Worm (Caenorhabditis elegans): ENCODE data around the gene Y62F5A.12.

Gene Y62F5A.12

DNA sequence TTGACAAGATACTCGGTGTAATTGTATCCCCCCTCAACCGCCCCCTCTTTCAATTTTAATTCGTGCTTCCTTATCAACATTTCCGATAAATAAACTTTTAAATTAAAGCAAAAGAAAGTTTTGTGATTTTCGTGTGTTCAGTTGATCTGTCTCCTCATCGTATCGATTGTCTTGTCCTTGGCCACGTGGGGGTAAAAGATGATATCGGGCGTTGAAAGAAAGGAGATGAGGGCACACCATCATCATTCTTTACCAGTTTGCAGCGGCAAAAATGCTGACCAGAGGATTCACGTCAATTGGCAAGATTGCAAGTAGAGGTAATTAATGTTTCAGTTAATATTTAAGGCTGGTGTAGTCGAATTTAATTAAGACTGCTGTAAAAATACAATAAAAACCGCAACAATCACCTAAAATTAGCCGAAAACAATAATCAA lies 13.0 kb upstream of the Y62F5A.12 start, which contains the start of gene F54D5.7 (continued):
- 0 out of 2 replicates have a peak, but pooled peaks have one; percentile 15 for TF ChIP-seq egrh-3 (GFP tag; IDR thresholded peaks at IDR 0.05)
- TF ChIP-seq attf-6 (GFP tag; IDR thresholded peaks at IDR 0.05): peak; percentile 43; the same call in 1 of the 2 replicates
- TF ChIP-seq nhr-90 (tag; optimal IDR thresholded peaks at IDR 0.05): peak; percentile 34
- no peak for TF ChIP-seq nfya-1 (tag; optimal IDR thresholded peaks at IDR 0.05; ENCODE audit: borderline replicate concordance, insufficient read depth)
- TF ChIP-seq F10E7.11 (tag; optimal IDR thresholded peaks at IDR 0.05): peak; percentile 39
- no peak for TF ChIP-seq nhr-179 (tag; optimal IDR thresholded peaks at IDR 0.05)
- no peak for TF ChIP-seq snpc-1.3 (tag; optimal IDR thresholded peaks at IDR 0.05; ENCODE audit: insufficient read depth)
- TF ChIP-seq nhr-27 (tag; optimal IDR thresholded peaks at IDR 0.05): no peak
- TF ChIP-seq ceh-79 (tag; optimal IDR thresholded peaks at IDR 0.05): no peak
- TF ChIP-seq sptf-2 (GFP tag; optimal IDR thresholded peaks at IDR 0.05): no peak
- peak; percentile 74 for TF ChIP-seq madf-10 (tag; optimal IDR thresholded peaks at IDR 0.05)
- TF ChIP-seq aptf-3 (GFP tag; IDR thresholded peaks at IDR 0.05): no peak
- TF ChIP-seq chd-7 (tag; optimal IDR thresholded peaks at IDR 0.05): peak; percentile 74
- peak; percentile 15; the same call in 1 of the 2 replicates for TF ChIP-seq cebp-1 (GFP tag; IDR thresholded peaks at IDR 0.05)
- TF ChIP-seq cebp-1 (tag; optimal IDR thresholded peaks at IDR 0.05): peak; percentile 73
- no peak for TF ChIP-seq D2030.7 (GFP tag; IDR thresholded peaks at IDR 0.05)
- TF ChIP-seq madf-3 (GFP tag; IDR thresholded peaks at IDR 0.05): 0 out of 2 replicates have a peak, but pooled peaks have one; percentile 32
- peak; percentile 2 for TF ChIP-seq ztf-3 (GFP tag; optimal IDR thresholded peaks at IDR 0.05)
- TF ChIP-seq K12H6.12 (tag; optimal IDR thresholded peaks at IDR 0.05): peak; percentile 42
- peak; percentile 75 for TF ChIP-seq athp-1 (tag; optimal IDR thresholded peaks at IDR 0.05)
- peak; percentile 70 for TF ChIP-seq snpc-3.4 (tag; optimal IDR thresholded peaks at IDR 0.05)
- no peak; the same call in 1 of the 2 replicates for TF ChIP-seq lir-1 (GFP tag; conservative IDR thresholded peaks at IDR 0.05)
- no peak for TF ChIP-seq efl-1 (GFP tag; optimal IDR thresholded peaks at IDR 0.05)
- no peak for TF ChIP-seq lin-26 (GFP tag; IDR thresholded peaks at IDR 0.05)
- TF ChIP-seq nhr-80 (tag; optimal IDR thresholded peaks at IDR 0.05): peak; percentile 57
- TF ChIP-seq F23B12.7 (tag; optimal IDR thresholded peaks at IDR 0.05; ENCODE audit: insufficient read depth): peak; percentile 35
- peak; percentile 91 for TF ChIP-seq B0336.3 (GFP tag; IDR thresholded peaks at IDR 0.05)
- peak; percentile 52 for TF ChIP-seq F49E8.2 (tag; optimal IDR thresholded peaks at IDR 0.05; ENCODE audit: insufficient read depth)
- no peak for TF ChIP-seq F57A8.1 (GFP tag; optimal IDR thresholded peaks at IDR 0.05)
- peak; percentile 88 for TF ChIP-seq Y53G8AR.9 (GFP tag; conservative IDR thresholded peaks at IDR 0.05)
- peak; percentile 57 for TF ChIP-seq madf-6 (GFP tag; IDR thresholded peaks at IDR 0.05)
- no peak for TF ChIP-seq ztf-25 (GFP tag; IDR thresholded peaks at IDR 0.05)
- TF ChIP-seq B0019.2 (GFP tag; conservative IDR thresholded peaks at IDR 0.05): no peak
- TF ChIP-seq gei-17 (GFP tag; optimal IDR thresholded peaks at IDR 0.05): peak; percentile 49
- TF ChIP-seq zfh-2 (GFP tag; conservative IDR thresholded peaks at IDR 0.05): 0 out of 2 replicates have a peak, but pooled peaks have one; percentile 9
- TF ChIP-seq pbrm-1 (GFP tag; IDR thresholded peaks at IDR 0.05): peak; percentile 65; the same call in 1 of the 2 replicates
- TF ChIP-seq lsl-1 (GFP tag; optimal IDR thresholded peaks at IDR 0.05): peak; percentile 40
- no peak for TF ChIP-seq lsy-27 (tag; optimal IDR thresholded peaks at IDR 0.05; ENCODE audit: borderline replicate concordance, insufficient read depth)
- peak; percentile 49 for TF ChIP-seq ceh-100 (GFP tag; IDR thresholded peaks at IDR 0.05)
- no peak for TF ChIP-seq egl-18 (GFP tag; IDR thresholded peaks at IDR 0.05)
- peak in 1 of 3 experiments; percentile 42 for TF ChIP-seq lin-35 (GFP tag; optimal IDR thresholded peaks at IDR 0.05)
- peak; percentile 96 for TF ChIP-seq ets-4 (GFP tag; optimal IDR thresholded peaks at IDR 0.05)
- TF ChIP-seq attf-5 (GFP tag; optimal IDR thresholded peaks at IDR 0.05): peak; percentile 75
- peak; percentile 59 for TF ChIP-seq atf-7 (tag; optimal IDR thresholded peaks at IDR 0.05)
- peak; percentile 40; the same call in 1 of the 2 replicates for TF ChIP-seq F33H1.4 (GFP tag; IDR thresholded peaks at IDR 0.05)
- no peak for TF ChIP-seq ztf-22 (GFP tag; optimal IDR thresholded peaks at IDR 0.05)
- TF ChIP-seq hrde-1 (tag; optimal IDR thresholded peaks at IDR 0.05; ENCODE audit: borderline replicate concordance): no peak

Data from whole organism, young adult.